Fruit fly (Drosophila melanogaster): ENCODE data around the gene CLS.

dm6 chr3R:25694167-25694689, 7.1 kb upstream of the CLS start:
- TF ChIP-seq CG8478 (optimal IDR thresholded peaks at IDR 0.05): no peak
- TF ChIP-seq CTCF (optimal IDR thresholded peaks at IDR 0.05): no peak

Data from S2 (cell line).